Fruit fly (Drosophila melanogaster) whole organism, embryonic: ENCODE measurements around the gene UQCR-C2.

ENCODE experiments used
- Asciz ChIP-seq: fragments of 200-800 bp; sonication (Bioruptor generic); optimal IDR thresholded peaks from 2 replicates; lab custom pipeline; 2017; ENCODE audit warnings: missing biosample characterization, mild to moderate bottlenecking, missing genetic modification characterization, missing genetic modification reagents
- Awh ChIP-seq: fragments of 200-800 bp; sonication (Bioruptor generic); IDR thresholded peaks from 2 replicates; pipeline ENCODE4, ENCODE4 v1.3.6; 2022; ENCODE audit warnings: missing biosample characterization, missing genetic modification characterization
- CG10267 ChIP-seq: fragments of 200-800 bp; sonication (Bioruptor generic); optimal IDR thresholded peaks from 2 replicates; lab custom pipeline; 2018; ENCODE audit warnings: missing biosample characterization, mild to moderate bottlenecking, missing genetic modification characterization, moderate library complexity
- CG10274 ChIP-seq: fragments of 200-800 bp; sonication (Bioruptor generic); optimal IDR thresholded peaks from 3 replicates; lab custom pipeline; 2017; ENCODE audit warnings: missing biosample characterization, mild to moderate bottlenecking, missing genetic modification characterization
- CG10321 ChIP-seq: fragments of 200-800 bp; sonication (Bioruptor generic); IDR thresholded peaks from 2 replicates; pipeline ENCODE4 v1.3.6; 2022; ENCODE audit warnings: missing biosample characterization, missing genetic modification characterization
- CG1233 ChIP-seq: fragments of 200-800 bp; sonication (Bioruptor generic); optimal IDR thresholded peaks from 4 replicates; lab custom pipeline; 2018; ENCODE audit warnings: missing biosample characterization, mild to moderate bottlenecking, missing genetic modification characterization
- CG13894 ChIP-seq: fragments of 200-800 bp; sonication (Bioruptor generic); optimal IDR thresholded peaks from 3 replicates; lab custom pipeline; 2018; ENCODE audit warnings: missing biosample characterization, mild to moderate bottlenecking, missing genetic modification characterization, moderate library complexity
- CG14965 ChIP-seq: fragments of 200-800 bp; sonication (Bioruptor generic); optimal IDR thresholded peaks from 2 replicates; lab custom pipeline; 2016; ENCODE audit warnings: missing biosample characterization, missing genetic modification characterization, borderline replicate concordance
- CG1529 ChIP-seq: fragments of 200-800 bp; sonication (Bioruptor generic); optimal IDR thresholded peaks from 3 replicates; lab custom pipeline; 2018; ENCODE audit warnings: missing biosample characterization, missing genetic modification characterization
- CG15479 ChIP-seq: fragments of 200-800 bp; sonication (Bioruptor generic); optimal IDR thresholded peaks from 3 replicates; lab custom pipeline; 2019; ENCODE audit warnings: missing biosample characterization, mild to moderate bottlenecking, missing genetic modification characterization, moderate library complexity
- CG16863 ChIP-seq: fragments of 200-800 bp; sonication (Bioruptor generic); optimal IDR thresholded peaks from 3 replicates; lab custom pipeline; 2016; ENCODE audit warnings: missing biosample characterization, missing genetic modification characterization
- CG17912 ChIP-seq: fragments of 200-800 bp; sonication (Bioruptor generic); optimal IDR thresholded peaks from 2 replicates; lab custom pipeline; 2018; ENCODE audit warnings: missing biosample characterization, mild to moderate bottlenecking, missing genetic modification characterization
- CG18619 ChIP-seq: fragments of 200-800 bp; sonication (Bioruptor generic); optimal IDR thresholded peaks from 3 replicates; lab custom pipeline; 2017; ENCODE audit warnings: missing biosample characterization, mild to moderate bottlenecking, missing genetic modification characterization
- CG2116 ChIP-seq: fragments of 200-800 bp; sonication (Bioruptor generic); optimal IDR thresholded peaks from 3 replicates; lab custom pipeline; 2018; ENCODE audit warnings: missing biosample characterization, mild to moderate bottlenecking, missing genetic modification characterization
- CG34376 ChIP-seq: fragments of 200-800 bp; sonication (Bioruptor generic); optimal IDR thresholded peaks from 2 replicates; lab custom pipeline; 2018; ENCODE audit warnings: missing biosample characterization, mild to moderate bottlenecking, missing genetic modification characterization
- CG4707 ChIP-seq: fragments of 200-800 bp; sonication (Bioruptor generic); optimal IDR thresholded peaks from 2 replicates; lab custom pipeline; 2018; ENCODE audit warnings: missing biosample characterization, mild to moderate bottlenecking, missing genetic modification characterization, moderate library complexity
- CG6254 ChIP-seq: fragments of 200-800 bp; sonication (Bioruptor generic); optimal IDR thresholded peaks from 3 replicates; lab custom pipeline; 2017; ENCODE audit warnings: mild to moderate bottlenecking, missing biosample characterization, missing genetic modification reagents, missing genetic modification characterization
- CG7556 ChIP-seq: fragments of 200-800 bp; sonication (Bioruptor generic); optimal IDR thresholded peaks from 2 replicates; lab custom pipeline; 2017; ENCODE audit warnings: missing biosample characterization, mild to moderate bottlenecking, missing genetic modification characterization
- CG9215 ChIP-seq: fragments of 200-800 bp; sonication (Bioruptor generic); IDR thresholded peaks from 2 replicates; pipeline ENCODE4 v1.3.6; 2022; ENCODE audit warnings: missing biosample characterization, missing genetic modification characterization
- CTCF ChIP-seq: fragments of 200-800 bp; sonication (Bioruptor generic); optimal IDR thresholded peaks from 2 replicates; lab custom pipeline; 2017; ENCODE audit warnings: missing biosample characterization, mild to moderate bottlenecking, missing genetic modification characterization, moderate library complexity
- Dad ChIP-seq: fragments of 200-800 bp; sonication (Bioruptor generic); optimal IDR thresholded peaks from 3 replicates; lab custom pipeline; 2016; ENCODE audit warnings: missing biosample characterization, missing genetic modification characterization
- Ets65A ChIP-seq: fragments of 200-800 bp; sonication (Bioruptor generic); peaks from one replicate; lab custom pipeline; 2016; ENCODE audit warnings: missing biosample characterization, missing genetic modification characterization
- HLH54F ChIP-seq: fragments of 200-800 bp; sonication (Bioruptor generic); optimal IDR thresholded peaks from 3 replicates; lab custom pipeline; 2016; ENCODE audit warnings: missing biosample characterization, missing genetic modification characterization
- Hey ChIP-seq: fragments of 200-800 bp; sonication (Bioruptor generic); optimal IDR thresholded peaks from 3 replicates; lab custom pipeline; 2018; ENCODE audit warnings: missing biosample characterization, mild to moderate bottlenecking, missing genetic modification characterization
- HmgD ChIP-seq: fragments of 200-800 bp; sonication (Bioruptor generic); optimal IDR thresholded peaks from 3 replicates; lab custom pipeline; 2016; ENCODE audit warnings: missing biosample characterization, missing genetic modification characterization
- Jarid2 ChIP-seq: fragments of 200-800 bp; sonication (Bioruptor generic); optimal IDR thresholded peaks from 3 replicates; lab custom pipeline; 2017; ENCODE audit warnings: mild to moderate bottlenecking, missing biosample characterization, missing genetic modification reagents, missing genetic modification characterization
- Oaz ChIP-seq: fragments of 200-800 bp; sonication (Bioruptor generic); IDR thresholded peaks from 2 replicates; pipeline ENCODE4 v1.3.6; 2022; ENCODE audit warnings: missing biosample characterization, missing genetic modification characterization
- Pdp1 ChIP-seq, 2 experiments: fragments of 200-800 bp; sonication (Bioruptor generic); optimal IDR thresholded peaks; 3 replicates each; lab custom pipeline; 2016; ENCODE audit warnings: missing biosample characterization in 2 of 2, missing genetic modification characterization in 2 of 2, mild to moderate bottlenecking in 1 of 2, moderate library complexity in 1 of 2
- Rx ChIP-seq: fragments of 200-800 bp; sonication (Bioruptor generic); IDR thresholded peaks from 2 replicates; pipeline ENCODE4 v1.3.6; 2022; ENCODE audit warnings: missing biosample characterization, missing genetic modification characterization
- bbx ChIP-seq: fragments of 200-800 bp; sonication (Bioruptor generic); IDR thresholded peaks from 2 replicates; pipeline ENCODE4 v1.3.6; 2022; ENCODE audit warnings: missing biosample characterization, missing genetic modification characterization; ENCODE audit not compliant: partially characterized antibody
- bsh ChIP-seq, 2 experiments: fragments of 200-800 bp; sonication (Bioruptor generic); optimal IDR thresholded peaks; 2 replicates each; lab custom pipeline; 2017 to 2018; ENCODE audit warnings: mild to moderate bottlenecking in 2 of 2, missing biosample characterization in 2 of 2, missing genetic modification characterization in 2 of 2, moderate library complexity in 1 of 2
- corto ChIP-seq: fragments of 200-800 bp; sonication (Bioruptor generic); optimal IDR thresholded peaks from 2 replicates; lab custom pipeline; 2016; ENCODE audit warnings: missing biosample characterization, mild to moderate bottlenecking, missing genetic modification characterization, moderate library complexity
- crol ChIP-seq: fragments of 200-800 bp; sonication (Bioruptor generic); IDR thresholded peaks from 2 replicates; pipeline ENCODE4 v1.3.6; 2022; ENCODE audit warnings: missing biosample characterization, missing genetic modification characterization
- da ChIP-seq: fragments of 200-800 bp; sonication (Bioruptor generic); optimal IDR thresholded peaks from 2 replicates; lab custom pipeline; 2016; ENCODE audit warnings: missing biosample characterization, missing genetic modification characterization
- dati ChIP-seq: fragments of 200-800 bp; sonication (Bioruptor generic); IDR thresholded peaks from 2 replicates; pipeline ENCODE4 v1.3.6; 2022; ENCODE audit warnings: missing biosample characterization, missing genetic modification characterization
- disco-r ChIP-seq: fragments of 200-800 bp; sonication (Bioruptor generic); optimal IDR thresholded peaks from 2 replicates; lab custom pipeline; 2016; ENCODE audit warnings: missing biosample characterization, missing genetic modification characterization
- dmrt11E ChIP-seq: fragments of 200-800 bp; sonication (Bioruptor generic); optimal IDR thresholded peaks from 3 replicates; lab custom pipeline; 2018; ENCODE audit warnings: missing biosample characterization, mild to moderate bottlenecking, missing genetic modification characterization, moderate library complexity
- ems ChIP-seq: fragments of 200-800 bp; sonication (Bioruptor generic); optimal IDR thresholded peaks from 3 replicates; lab custom pipeline; 2016; ENCODE audit warnings: missing biosample characterization, missing genetic modification characterization
- fd102C ChIP-seq: fragments of 200-800 bp; sonication (Bioruptor generic); optimal IDR thresholded peaks from 2 replicates; lab custom pipeline; 2018; ENCODE audit warnings: missing biosample characterization, mild to moderate bottlenecking, missing genetic modification characterization, moderate library complexity
- fru ChIP-seq: fragments of >200 bp; optimal IDR thresholded peaks from 2 replicates; lab custom pipeline; 2017
- gcm2 ChIP-seq: fragments of 200-800 bp; sonication (Bioruptor generic); optimal IDR thresholded peaks from 2 replicates; lab custom pipeline; 2016; ENCODE audit warnings: missing biosample characterization, missing genetic modification characterization
- jigr1 ChIP-seq: fragments of 200-800 bp; sonication (Bioruptor generic); IDR thresholded peaks from 3 replicates; pipeline ENCODE4 v1.3.6; 2022; ENCODE audit warnings: missing biosample characterization, missing genetic modification characterization
- p53 ChIP-seq: fragments of 200-800 bp; sonication (Bioruptor generic); optimal IDR thresholded peaks from 2 replicates; lab custom pipeline; 2016; ENCODE audit warnings: missing biosample characterization, missing genetic modification characterization
- pan ChIP-seq, 4 experiments: fragments of >200 bp in 3 of 4; fragments of 200-800 bp in 1 of 4; sonication (Bioruptor generic) in 1 of 4; optimal IDR thresholded peaks in 3 of 4; IDR thresholded peaks in 1 of 4; 2 replicates each; pipeline versions ENCODE4 v1.3.6 to Lab custom; 2017 to 2022; ENCODE audit warnings: missing biosample characterization in 2 of 4, missing genetic modification characterization in 2 of 4, mixed read lengths in 1 of 4
- pho ChIP-seq: fragments of 200-800 bp; sonication (Bioruptor generic); optimal IDR thresholded peaks from 2 replicates; lab custom pipeline; 2016; ENCODE audit warnings: missing biosample characterization, missing genetic modification characterization
- pita ChIP-seq: fragments of 200-800 bp; sonication (Bioruptor generic); optimal IDR thresholded peaks from 2 replicates; lab custom pipeline; 2017; ENCODE audit warnings: missing biosample characterization, mild to moderate bottlenecking, missing genetic modification characterization
- schlank ChIP-seq: fragments of 200-800 bp; sonication (Bioruptor generic); optimal IDR thresholded peaks from 2 replicates; lab custom pipeline; 2018; ENCODE audit warnings: missing biosample characterization, mild to moderate bottlenecking, missing genetic modification characterization
- seq ChIP-seq: fragments of 200-800 bp; sonication (Bioruptor generic); IDR thresholded peaks from 2 replicates; pipeline ENCODE4 v1.3.6; 2022; ENCODE audit warnings: missing biosample characterization, missing genetic modification characterization
- slou ChIP-seq: fragments of 200-800 bp; sonication (Bioruptor generic); optimal IDR thresholded peaks from 3 replicates; lab custom pipeline; 2016; ENCODE audit warnings: missing biosample characterization, missing genetic modification characterization
- slp2 ChIP-seq: fragments of 200-800 bp; sonication (Bioruptor generic); optimal IDR thresholded peaks from 2 replicates; lab custom pipeline; 2016; ENCODE audit warnings: missing biosample characterization, missing genetic modification characterization
- vvl ChIP-seq: fragments of 200-800 bp; sonication (Bioruptor generic); IDR thresholded peaks from 2 replicates; pipeline ENCODE4 v1.3.6; 2022; ENCODE audit warnings: missing biosample characterization, missing genetic modification characterization
- wor ChIP-seq: fragments of 200-800 bp; sonication (Bioruptor generic); IDR thresholded peaks from 2 replicates; pipeline ENCODE4 v1.3.6; 2022; ENCODE audit warnings: missing biosample characterization, missing genetic modification characterization
- yki ChIP-seq: fragments of >200 bp; optimal IDR thresholded peaks from 3 replicates; lab custom pipeline; 2018

UQCR-C2 gene

dm6 chr3L:16563361-16563760, 20.6 kb upstream of the UQCR-C2 start (continued):
- TF ChIP-seq CG7556 (GFP tag; lab: Kevin White, UChicago) (no peak), CG16863 (no peak), CG14965 (no peak), dati (GFP tag; lab: Robert Waterston, UW) (no peak), da (GFP tag; lab: Kevin White, UChicago) (no peak), dmrt11E (tag; lab: Kevin White, UChicago) (no peak), disco-r (GFP tag; lab: Kevin White, UChicago) (no peak), CG17912 (no peak), schlank (no peak), Oaz (GFP tag; lab: Robert Waterston, UW) (no peak), CG10267 (no peak), Awh (GFP tag; lab: Robert Waterston, UW) (no peak), CG6254 (GFP tag; lab: Kevin White, UChicago) (no peak), crol (GFP tag; lab: Robert Waterston, UW) (no peak), pan (optimal IDR thresholded peaks at IDR 0.05; lab: Kevin White, UChicago) (no peak), pan (GFP tag; optimal IDR thresholded peaks at IDR 0.05 in 1 of 2, IDR thresholded peaks at IDR 0.05 in 1 of 2) (peak in 1 of 2 experiments; percentile 28), Asciz (GFP tag; lab: Kevin White, UChicago) (no peak), slp2 (GFP tag; lab: Kevin White, UChicago) (no peak), bsh (GFP tag; optimal IDR thresholded peaks at IDR 0.05; lab: Kevin White, UChicago) (no peak), slou (no peak), vvl (GFP tag; lab: Robert Waterston, UW) (0 out of 2 replicates have a peak, but pooled peaks have one; percentile 6), CG2116 (GFP tag; lab: Kevin White, UChicago) (no peak), CG10274 (GFP tag; lab: Kevin White, UChicago) (no peak), CG9215 (no peak), jigr1 (GFP tag; lab: Robert Waterston, UW) (no peak), gcm2 (GFP tag; lab: Kevin White, UChicago) (no peak), yki (no peak), CG13894 (tag; lab: Kevin White, UChicago) (no peak), corto (GFP tag; lab: Kevin White, UChicago) (no peak), pita (no peak), CG10321 (GFP tag; lab: Robert Waterston, UW) (no peak), wor (GFP tag; lab: Robert Waterston, UW) (no peak), HLH54F (GFP tag; lab: Kevin White, UChicago) (no peak), seq (GFP tag; lab: Robert Waterston, UW) (no peak), CG18619 (no peak), Ets65A (peak; percentile 15), pho (GFP tag; lab: Kevin White, UChicago) (no peak), CTCF (peak; percentile 95), ems (GFP tag; lab: Kevin White, UChicago) (no peak), CG1529 (GFP tag; lab: Kevin White, UChicago) (no peak), CG34376 (GFP tag; lab: Kevin White, UChicago) (no peak), HmgD (GFP tag; lab: Kevin White, UChicago) (no peak), CG15479 (no peak), CG4707 (GFP tag; lab: Kevin White, UChicago) (peak; percentile 96), p53 (no peak), fru (lab: Kevin White, UChicago) (no peak), CG1233 (GFP tag; lab: Kevin White, UChicago) (no peak), Jarid2 (GFP tag; lab: Kevin White, UChicago) (no peak), Rx (GFP tag; lab: Robert Waterston, UW) (no peak), Pdp1 (GFP tag; optimal IDR thresholded peaks at IDR 0.05; lab: Kevin White, UChicago) (no peak), Dad (GFP tag; lab: Kevin White, UChicago) (no peak), bbx (peak; percentile 33; the same call in 1 of the 2 replicates), Hey (tag; lab: Kevin White, UChicago) (no peak), fd102C (GFP tag; lab: Kevin White, UChicago) (no peak)
